Worm (Caenorhabditis elegans) whole organism, L3 larva: Measurements from ENCODE around the gene nas-28.

ENCODE experiments used
- ZK546.5 ChIP-seq: sonication (generic microtip); optimal IDR thresholded peaks from 2 replicates; lab custom pipeline; 2017; ENCODE audit warnings: missing biosample characterization, missing genetic modification characterization
- ama-1 ChIP-seq: fragments of 150-350 bp; optimal IDR thresholded peaks from 2 replicates; lab custom pipeline; 2018
- ceh-82 ChIP-seq: fragments of 150-350 bp; optimal IDR thresholded peaks from 2 replicates; lab custom pipeline; 2014; ENCODE audit warnings: missing biosample characterization, missing genetic modification characterization
- egl-27 ChIP-seq: sonication (generic microtip); optimal IDR thresholded peaks from 4 replicates; lab custom pipeline; 2017; ENCODE audit warnings: missing biosample characterization, missing genetic modification reagents, missing genetic modification characterization
- elt-2 ChIP-seq: sonication (generic microtip); optimal IDR thresholded peaks from 2 replicates; lab custom pipeline; 2016; ENCODE audit warnings: missing genetic modification reagents, mild to moderate bottlenecking, missing genetic modification characterization, missing compliant biosample characterization
- fos-1 ChIP-seq: fragments of 150-350 bp; optimal IDR thresholded peaks from 2 replicates; lab custom pipeline; 2014; ENCODE audit warnings: missing biosample characterization, missing genetic modification characterization
- jun-1 ChIP-seq: fragments of 150-350 bp; optimal IDR thresholded peaks from 2 replicates; lab custom pipeline; 2014; ENCODE audit warnings: missing biosample characterization, missing genetic modification reagents, missing genetic modification characterization
- nhr-237 ChIP-seq: fragments of 150-350 bp; optimal IDR thresholded peaks from 2 replicates; lab custom pipeline; 2014; ENCODE audit warnings: missing biosample characterization, missing genetic modification characterization
- nhr-25 ChIP-seq: sonication (generic microtip); optimal IDR thresholded peaks from 2 replicates; lab custom pipeline; 2017; ENCODE audit warnings: missing biosample characterization, missing genetic modification characterization
- nhr-67 ChIP-seq: fragments of 150-350 bp; optimal IDR thresholded peaks from 2 replicates; lab custom pipeline; 2014; ENCODE audit warnings: missing biosample characterization, missing genetic modification characterization
- pha-4 ChIP-seq: fragments of 150-350 bp; optimal IDR thresholded peaks from 2 replicates; lab custom pipeline; 2014; ENCODE audit warnings: missing biosample characterization, missing genetic modification reagents, missing genetic modification characterization
- skn-1 ChIP-seq: fragments of 150-350 bp; optimal IDR thresholded peaks from 2 replicates; lab custom pipeline; 2014; ENCODE audit warnings: missing biosample characterization, missing genetic modification characterization
- zag-1 ChIP-seq: fragments of 150-350 bp; optimal IDR thresholded peaks from 2 replicates; lab custom pipeline; 2014; ENCODE audit warnings: missing biosample characterization, missing genetic modification characterization

ce11 chrIII:6139328-6139727 lies 43.7 kb downstream of the nas-28 start:
- TF ChIP-seq ceh-82 (tag; lab: Kevin White, UChicago) (no peak), fos-1 (tag; lab: Kevin White, UChicago) (no peak), zag-1 (tag; lab: Kevin White, UChicago) (no peak), elt-2 (tag; lab: Kevin White, UChicago) (no peak), nhr-25 (tag; lab: Kevin White, UChicago) (no peak), ama-1 (lab: Kevin White, UChicago) (no peak), pha-4 (no peak), nhr-67 (tag; lab: Kevin White, UChicago) (no peak), nhr-237 (no peak), jun-1 (tag; lab: Kevin White, UChicago) (no peak), ZK546.5 (tag; lab: Kevin White, UChicago) (no peak), skn-1 (tag; lab: Kevin White, UChicago) (no peak), egl-27 (tag; lab: Kevin White, UChicago) (no peak)
